Fruit fly (Drosophila melanogaster): Measurements from ENCODE around the gene CG34178.

CG34178 gene

dm6 chr2L:4437487-4437886 lies 3.8 kb downstream of the CG34178 start, which contains the start of gene CG43056:
CG43056 (plus strand) TSS chr2L:4437787.
- TF ChIP-seq Eip93F (GFP tag; optimal IDR thresholded peaks at IDR 0.05) (no peak), CG10631 (GFP tag; optimal IDR thresholded peaks at IDR 0.05) (no peak), Hr4 (GFP tag; optimal IDR thresholded peaks at IDR 0.05) (no peak)

dm6 chr2L:4440881-4441737 lies 7.4 kb downstream of the CG34178 start, which contains the start of gene CG15431:
CG15431 (minus strand) TSS chr2L:4441282.
- no peak for TF ChIP-seq Eip93F (GFP tag; optimal IDR thresholded peaks at IDR 0.05)
- no peak for TF ChIP-seq CG11294 (GFP tag; IDR thresholded peaks at IDR 0.05)
- TF ChIP-seq CG8632 (GFP tag; optimal IDR thresholded peaks at IDR 0.05) = no peak
- TF ChIP-seq eg (GFP tag; IDR thresholded peaks at IDR 0.05) = 0 out of 3 replicates have a peak, but pooled peaks have one; percentile 40
- no peak for TF ChIP-seq CG3919 (GFP tag; optimal IDR thresholded peaks at IDR 0.05)
- no peak for TF ChIP-seq Hr4 (GFP tag; optimal IDR thresholded peaks at IDR 0.05)
- TF ChIP-seq Sox15 (GFP tag; optimal IDR thresholded peaks at IDR 0.05) = no peak
- TF ChIP-seq CG16779 (tag; optimal IDR thresholded peaks at IDR 0.05) = no peak
- no peak for TF ChIP-seq CG31627 (GFP tag; optimal IDR thresholded peaks at IDR 0.05)
- no peak for TF ChIP-seq Hr39 (GFP tag; optimal IDR thresholded peaks at IDR 0.05)
- no peak for TF ChIP-seq Smox (GFP tag; optimal IDR thresholded peaks at IDR 0.05)
- TF ChIP-seq Ets96B (tag; optimal IDR thresholded peaks at IDR 0.05) = no peak
- no peak for TF ChIP-seq OdsH (GFP tag; optimal IDR thresholded peaks at IDR 0.05)
- TF ChIP-seq Met (GFP tag; optimal IDR thresholded peaks at IDR 0.05) = no peak
- TF ChIP-seq achi (GFP tag; optimal IDR thresholded peaks at IDR 0.05) = no peak
- no peak for TF ChIP-seq Ets21C (GFP tag; optimal IDR thresholded peaks at IDR 0.05)
- TF ChIP-seq CG6163 (GFP tag; IDR thresholded peaks at IDR 0.05) = peak; percentile 56; the same call in 1 of the 3 replicates
- TF ChIP-seq CG15336 (GFP tag; IDR thresholded peaks at IDR 0.05) = peak; percentile 40; the same call in 1 of the 2 replicates
- TF ChIP-seq Eip78C (GFP tag) = no peak
- no peak for TF ChIP-seq CG32006 (GFP tag; optimal IDR thresholded peaks at IDR 0.05)
- TF ChIP-seq CG10631 (GFP tag; optimal IDR thresholded peaks at IDR 0.05) = no peak
- no peak for TF ChIP-seq net (GFP tag; optimal IDR thresholded peaks at IDR 0.05)
- peak; percentile 47; the same call in 1 of the 3 replicates for TF ChIP-seq CG8119 (GFP tag; IDR thresholded peaks at IDR 0.05)
- no peak for TF ChIP-seq Gug (GFP tag; IDR thresholded peaks at IDR 0.05)
- TF ChIP-seq salr (GFP tag; optimal IDR thresholded peaks at IDR 0.05) = peak; percentile 56 to 82
- no peak for TF ChIP-seq Sox14 (GFP tag; optimal IDR thresholded peaks at IDR 0.05)
- no peak for TF ChIP-seq cyc (GFP tag; optimal IDR thresholded peaks at IDR 0.05)
- TF ChIP-seq CG3032 (tag; optimal IDR thresholded peaks at IDR 0.05) = no peak
- TF ChIP-seq CG11902 (GFP tag; optimal IDR thresholded peaks at IDR 0.05) = no peak
- no peak for TF ChIP-seq CG7368 (GFP tag; optimal IDR thresholded peaks at IDR 0.05)

- peak; percentile 87 for TF ChIP-seq fkh (GFP tag; optimal IDR thresholded peaks at IDR 0.05)
- TF ChIP-seq CG3032 (tag; optimal IDR thresholded peaks at IDR 0.05) = no peak
Observed at dm6 chr2L:4442010-4442587, 8.4 kb downstream of the CG34178 start, which contains the start of the genes Sfp24F and CG15432. Sfp24F (minus strand) TSS chr2L:4442060. CG15432 (plus strand) TSS chr2L:4442320.

dm6 chr2L:4444457-4444856 lies 10.7 kb downstream of the CG34178 start, which contains the start of the genes morgue and Elp3:
morgue (minus strand) TSS chr2L:4444680.
Elp3 (plus strand) TSS chr2L:4444732.
- TF ChIP-seq fkh (GFP tag; optimal IDR thresholded peaks at IDR 0.05) (peak; percentile 77), CG6854 (GFP tag; optimal IDR thresholded peaks at IDR 0.05) (peak; percentile 20), Sox14 (GFP tag; optimal IDR thresholded peaks at IDR 0.05) (no peak)

- peak; percentile 99 for TF ChIP-seq CG7368 (GFP tag; optimal IDR thresholded peaks at IDR 0.05)
- TF ChIP-seq pdm3 (GFP tag; optimal IDR thresholded peaks at IDR 0.05) = peak; percentile 96
- peak; percentile 95 for TF ChIP-seq topi (GFP tag; optimal IDR thresholded peaks at IDR 0.05)
- TF ChIP-seq Sox14 (GFP tag; optimal IDR thresholded peaks at IDR 0.05) = peak; percentile 92
- peak; percentile 96 for TF ChIP-seq CG32006 (GFP tag; optimal IDR thresholded peaks at IDR 0.05)
- peak; percentile 95 for TF ChIP-seq CG11902 (GFP tag; optimal IDR thresholded peaks at IDR 0.05)
- peak; percentile 98 for TF ChIP-seq CG8319 (GFP tag; optimal IDR thresholded peaks at IDR 0.05)
- TF ChIP-seq net (GFP tag; optimal IDR thresholded peaks at IDR 0.05) = peak; percentile 97
- peak; percentile 99 for TF ChIP-seq CG8119 (GFP tag; IDR thresholded peaks at IDR 0.05)
- TF ChIP-seq CG10631 (GFP tag; optimal IDR thresholded peaks at IDR 0.05) = peak; percentile 97
- peak; percentile 94 for TF ChIP-seq Sox102F (GFP tag; optimal IDR thresholded peaks at IDR 0.05)
- peak; percentile 99 for TF ChIP-seq CG11294 (GFP tag; IDR thresholded peaks at IDR 0.05)
- peak; percentile 97 for TF ChIP-seq fd85E (GFP tag; optimal IDR thresholded peaks at IDR 0.05)
- peak; percentile 94 for TF ChIP-seq lz (GFP tag; optimal IDR thresholded peaks at IDR 0.05)
- peak; percentile 97 for TF ChIP-seq acj6 (GFP tag; optimal IDR thresholded peaks at IDR 0.05)
- no peak for TF ChIP-seq CG4318 (GFP tag; optimal IDR thresholded peaks at IDR 0.05)
- peak; percentile 95 for TF ChIP-seq Met (GFP tag; optimal IDR thresholded peaks at IDR 0.05)
- peak; percentile 99 for TF ChIP-seq CG15336 (GFP tag; IDR thresholded peaks at IDR 0.05)
- TF ChIP-seq Eip75B (GFP tag; optimal IDR thresholded peaks at IDR 0.05) = peak; percentile 92
Observed at dm6 chr2L:4448582-4449016, 14.9 kb downstream of the CG34178 start, which contains the start of gene MFS18. MFS18 (minus strand) TSS chr2L:4448635.
